Fruit fly (Drosophila melanogaster): ENCODE results near the gene CycY.

Gene CycY

dm6 chr2L:11806701-11807674 is 6.6 kb downstream of the CycY start (continued):
- TF ChIP-seq jumu (GFP tag; optimal IDR thresholded peaks at IDR 0.05): no peak
- no peak for TF ChIP-seq mld (GFP tag; IDR thresholded peaks at IDR 0.05; ENCODE audit: partially characterized antibody)
- no peak for TF ChIP-seq lilli (GFP tag; optimal IDR thresholded peaks at IDR 0.05)
- no peak for TF ChIP-seq zfh2 (GFP tag; optimal IDR thresholded peaks at IDR 0.05)
- TF ChIP-seq CG2889 (GFP tag; IDR thresholded peaks at IDR 0.05): no peak
- TF ChIP-seq CG9609 (GFP tag; optimal IDR thresholded peaks at IDR 0.05): no peak
- peak; percentile 63 for TF ChIP-seq kni (GFP tag; optimal IDR thresholded peaks at IDR 0.05)
- peak; percentile 51; the same call in 1 of the 3 replicates for TF ChIP-seq Doc3 (GFP tag; IDR thresholded peaks at IDR 0.05; ENCODE audit: partially characterized antibody)
- no peak for TF ChIP-seq ranshi (GFP tag; IDR thresholded peaks at IDR 0.05)
- TF ChIP-seq trem (tag; optimal IDR thresholded peaks at IDR 0.05): no peak
- peak; percentile 93 for TF ChIP-seq nom (GFP tag; optimal IDR thresholded peaks at IDR 0.05)
- TF ChIP-seq CG17568 (GFP tag; optimal IDR thresholded peaks at IDR 0.05): no peak
- no peak for TF ChIP-seq dmrt11E (tag; optimal IDR thresholded peaks at IDR 0.05)
- TF ChIP-seq Hmx (GFP tag; optimal IDR thresholded peaks at IDR 0.05): no peak
- TF ChIP-seq sens (GFP tag): peak; percentile 82
- no peak for TF ChIP-seq CG9876 (GFP tag; optimal IDR thresholded peaks at IDR 0.05)
- TF ChIP-seq rib (GFP tag; IDR thresholded peaks at IDR 0.05): peak; percentile 74; the same call in 1 of the 2 replicates
- no peak for TF ChIP-seq Oaz (GFP tag; IDR thresholded peaks at IDR 0.05)
- no peak for TF ChIP-seq CG1529 (GFP tag; optimal IDR thresholded peaks at IDR 0.05)
- 0 out of 2 replicates have a peak, but pooled peaks have one; percentile 7 for TF ChIP-seq ara (GFP tag; IDR thresholded peaks at IDR 0.05)
- no peak for TF ChIP-seq Xrp1 (GFP tag; IDR thresholded peaks at IDR 0.05)
- no peak for TF ChIP-seq CG11247 (GFP tag; IDR thresholded peaks at IDR 0.05)
- TF ChIP-seq sim (GFP tag; IDR thresholded peaks at IDR 0.05): no peak
- no peak for TF ChIP-seq gsb-n (tag; optimal IDR thresholded peaks at IDR 0.05)
- TF ChIP-seq danr (GFP tag; IDR thresholded peaks at IDR 0.05): no peak
- no peak for TF ChIP-seq CG1603 (tag; optimal IDR thresholded peaks at IDR 0.05)
- TF ChIP-seq cad (GFP tag; optimal IDR thresholded peaks at IDR 0.05): no peak
- TF ChIP-seq schlank (tag; optimal IDR thresholded peaks at IDR 0.05): no peak
- TF ChIP-seq CG7987 (GFP tag; optimal IDR thresholded peaks at IDR 0.05): peak; percentile 35
- no peak for TF ChIP-seq CG7372 (GFP tag; IDR thresholded peaks at IDR 0.05)
- TF ChIP-seq vfl (GFP tag; optimal IDR thresholded peaks at IDR 0.05): no peak
- peak; percentile 18 for TF ChIP-seq Ssrp (tag; optimal IDR thresholded peaks at IDR 0.05)
- no peak for TF ChIP-seq Asciz (GFP tag; optimal IDR thresholded peaks at IDR 0.05)
- peak; percentile 81 for TF ChIP-seq Adf1 (GFP tag; IDR thresholded peaks at IDR 0.05)
- peak; percentile 30; the same call in 1 of the 2 replicates for TF ChIP-seq sob (GFP tag; IDR thresholded peaks at IDR 0.05)
- TF ChIP-seq pfk (GFP tag; optimal IDR thresholded peaks at IDR 0.05): no peak
- no peak for TF ChIP-seq Ets97D (GFP tag; optimal IDR thresholded peaks at IDR 0.05)
- TF ChIP-seq CG31441 (GFP tag; IDR thresholded peaks at IDR 0.05): no peak
- peak; percentile 57 for TF ChIP-seq CG6254 (GFP tag; optimal IDR thresholded peaks at IDR 0.05)
- peak; percentile 61; the same call in 2 of the 3 replicates for TF ChIP-seq Aef1 (GFP tag; IDR thresholded peaks at IDR 0.05)
- peak; percentile 45; the same call in 1 of the 2 replicates for TF ChIP-seq hbn (GFP tag; IDR thresholded peaks at IDR 0.05; ENCODE audit: partially characterized antibody)
- peak; percentile 48; the same call in 1 of the 2 replicates for TF ChIP-seq NFAT (GFP tag; IDR thresholded peaks at IDR 0.05)
- TF ChIP-seq pan (optimal IDR thresholded peaks at IDR 0.05): no peak
- TF ChIP-seq pan (GFP tag; optimal IDR thresholded peaks at IDR 0.05 in 1 of 2, IDR thresholded peaks at IDR 0.05 in 1 of 2): no peak
- TF ChIP-seq CG4707 (GFP tag; optimal IDR thresholded peaks at IDR 0.05): no peak
- TF ChIP-seq CG12744 (GFP tag; optimal IDR thresholded peaks at IDR 0.05): peak; percentile 13
- no peak for TF ChIP-seq da (GFP tag; optimal IDR thresholded peaks at IDR 0.05)
- no peak for TF ChIP-seq CG14710 (tag; optimal IDR thresholded peaks at IDR 0.05)
- peak; percentile 88 for TF ChIP-seq pros (GFP tag; optimal IDR thresholded peaks at IDR 0.05)

Measured in whole organism, embryonic.